Fruit fly (Drosophila melanogaster) whole organism, prepupa: ENCODE data around the gene Inx3.

Experiments used
- Blimp-1 ChIP-seq: fragments of 200-800 bp; sonication (Bioruptor generic); optimal IDR thresholded peaks from 3 replicates; lab custom pipeline; 2017; ENCODE audit warnings: missing biosample characterization, missing genetic modification characterization, mild to moderate bottlenecking, moderate library complexity, missing genetic modification reagents
- CG10631 ChIP-seq: fragments of 200-800 bp; sonication (Bioruptor generic); optimal IDR thresholded peaks from 2 replicates; lab custom pipeline; 2016; ENCODE audit warnings: missing biosample characterization, missing genetic modification characterization
- CG11294 ChIP-seq: fragments of 200-800 bp; sonication (Bioruptor generic); IDR thresholded peaks from 2 replicates; pipeline ENCODE4 v1.3.6; 2022; ENCODE audit warnings: missing biosample characterization, missing genetic modification characterization
- CG1621 ChIP-seq: fragments of 200-800 bp; sonication (Bioruptor generic); optimal IDR thresholded peaks from 3 replicates; lab custom pipeline; 2018; ENCODE audit warnings: missing biosample characterization, mild to moderate bottlenecking, missing genetic modification characterization
- CG16779 ChIP-seq: fragments of 200-800 bp; sonication (Bioruptor generic); optimal IDR thresholded peaks from 3 replicates; lab custom pipeline; 2017; ENCODE audit warnings: missing biosample characterization, mild to moderate bottlenecking, missing genetic modification characterization
- CG31627 ChIP-seq: fragments of 200-800 bp; sonication (Bioruptor generic); optimal IDR thresholded peaks from 3 replicates; lab custom pipeline; 2016; ENCODE audit warnings: missing biosample characterization, missing genetic modification characterization
- CG32006 ChIP-seq: fragments of 200-800 bp; sonication (Bioruptor generic); optimal IDR thresholded peaks from 3 replicates; lab custom pipeline; 2017; ENCODE audit warnings: missing biosample characterization, mild to moderate bottlenecking, missing genetic modification characterization
- CG34406 ChIP-seq: fragments of 200-800 bp; sonication (Bioruptor generic); optimal IDR thresholded peaks from 3 replicates; lab custom pipeline; 2016; ENCODE audit warnings: missing biosample characterization, missing genetic modification characterization
- CG6163 ChIP-seq: fragments of 200-800 bp; sonication (Bioruptor generic); IDR thresholded peaks from 3 replicates; pipeline ENCODE4 v1.3.6; 2022; ENCODE audit warnings: missing biosample characterization, missing genetic modification characterization
- CG6276 ChIP-seq: fragments of 200-800 bp; sonication (Bioruptor generic); optimal IDR thresholded peaks from 2 replicates; lab custom pipeline; 2017; ENCODE audit warnings: missing biosample characterization, mild to moderate bottlenecking, missing genetic modification characterization
- CG6792 ChIP-seq: fragments of 200-800 bp; sonication (Bioruptor generic); optimal IDR thresholded peaks from 3 replicates; lab custom pipeline; 2016; ENCODE audit warnings: missing biosample characterization, missing genetic modification characterization
- CG6808 ChIP-seq: fragments of 200-800 bp; sonication (Bioruptor generic); optimal IDR thresholded peaks from 3 replicates; lab custom pipeline; 2017; ENCODE audit warnings: missing biosample characterization, missing genetic modification characterization, mild to moderate bottlenecking, moderate library complexity, missing genetic modification reagents
- CG7368 ChIP-seq: fragments of 200-800 bp; sonication (Bioruptor generic); optimal IDR thresholded peaks from 3 replicates; lab custom pipeline; 2016; ENCODE audit warnings: missing biosample characterization, missing genetic modification characterization
- CG8119 ChIP-seq: fragments of 200-800 bp; sonication (Bioruptor generic); IDR thresholded peaks from 3 replicates; pipeline ENCODE4 v1.3.6; 2022; ENCODE audit warnings: missing biosample characterization, missing genetic modification characterization
- CG8319 ChIP-seq: fragments of 200-800 bp; sonication (Bioruptor generic); optimal IDR thresholded peaks from 3 replicates; lab custom pipeline; 2016; ENCODE audit warnings: missing biosample characterization, missing genetic modification characterization
- Eip78C ChIP-seq: fragments of 200-800 bp; sonication (Bioruptor generic); peaks from one replicate; lab custom pipeline; 2016; ENCODE audit warnings: missing biosample characterization, missing genetic modification characterization
- Eip93F ChIP-seq: fragments of 200-800 bp; sonication (Bioruptor generic); optimal IDR thresholded peaks from 2 replicates; lab custom pipeline; 2016; ENCODE audit warnings: missing biosample characterization, mild to moderate bottlenecking, missing genetic modification characterization
- Ets21C ChIP-seq: fragments of 200-800 bp; sonication (Bioruptor generic); optimal IDR thresholded peaks from 3 replicates; lab custom pipeline; 2016; ENCODE audit warnings: missing biosample characterization, missing genetic modification characterization
- Ets96B ChIP-seq: fragments of 200-800 bp; optimal IDR thresholded peaks from 2 replicates; lab custom pipeline; 2019; ENCODE audit warnings: missing biosample characterization, mild to moderate bottlenecking, missing genetic modification characterization, moderate library complexity
- Gug ChIP-seq: fragments of 200-800 bp; sonication (Bioruptor generic); IDR thresholded peaks from 2 replicates; pipeline ENCODE4 v1.3.6; 2022; ENCODE audit warnings: missing biosample characterization, missing genetic modification characterization
- Hr38 ChIP-seq: sonication (Bioruptor generic); optimal IDR thresholded peaks from 2 replicates; lab custom pipeline; 2016; ENCODE audit warnings: missing biosample characterization, missing genetic modification characterization
- Hr39 ChIP-seq: fragments of 200-800 bp; sonication (Bioruptor generic); optimal IDR thresholded peaks from 2 replicates; lab custom pipeline; 2016; ENCODE audit warnings: missing biosample characterization, missing genetic modification characterization
- Lpt ChIP-seq: fragments of 200-800 bp; sonication (Bioruptor generic); optimal IDR thresholded peaks from 3 replicates; lab custom pipeline; 2016; ENCODE audit warnings: missing biosample characterization, missing genetic modification characterization
- Smox ChIP-seq: fragments of 200-800 bp; sonication (Bioruptor generic); optimal IDR thresholded peaks from 3 replicates; lab custom pipeline; 2016; ENCODE audit warnings: missing biosample characterization, missing genetic modification characterization
- Sox102F ChIP-seq: fragments of 200-800 bp; sonication (Bioruptor generic); optimal IDR thresholded peaks from 2 replicates; lab custom pipeline; 2016; ENCODE audit warnings: missing biosample characterization, mild to moderate bottlenecking, missing genetic modification characterization
- Sox14 ChIP-seq: fragments of 200-800 bp; sonication (Bioruptor generic); optimal IDR thresholded peaks from 3 replicates; lab custom pipeline; 2016; ENCODE audit warnings: missing biosample characterization, missing genetic modification characterization
- Sox15 ChIP-seq: fragments of 200-800 bp; sonication (Bioruptor generic); optimal IDR thresholded peaks from 3 replicates; lab custom pipeline; 2016; ENCODE audit warnings: missing biosample characterization, missing genetic modification characterization
- acj6 ChIP-seq: fragments of 200-800 bp; sonication (Bioruptor generic); optimal IDR thresholded peaks from 3 replicates; lab custom pipeline; 2016; ENCODE audit warnings: missing biosample characterization, missing genetic modification characterization
- cyc ChIP-seq: fragments of 200-800 bp; sonication (Bioruptor generic); optimal IDR thresholded peaks from 3 replicates; lab custom pipeline; 2016; ENCODE audit warnings: missing biosample characterization, missing genetic modification characterization
- dac ChIP-seq: fragments of 200-800 bp; sonication (Bioruptor generic); optimal IDR thresholded peaks from 2 replicates; lab custom pipeline; 2017; ENCODE audit warnings: missing biosample characterization, mild to moderate bottlenecking, missing genetic modification characterization
- eg ChIP-seq: fragments of 200-800 bp; sonication (Bioruptor generic); IDR thresholded peaks from 3 replicates; pipeline ENCODE4 v1.3.6; 2022; ENCODE audit warnings: missing biosample characterization, missing genetic modification characterization
- esn ChIP-seq: fragments of 200-800 bp; sonication (Bioruptor generic); optimal IDR thresholded peaks from 2 replicates; lab custom pipeline; 2016; ENCODE audit warnings: missing biosample characterization, mild to moderate bottlenecking, missing genetic modification characterization, moderate library complexity
- fd59A ChIP-seq: fragments of 200-800 bp; sonication (Bioruptor generic); optimal IDR thresholded peaks from 2 replicates; lab custom pipeline; 2017; ENCODE audit warnings: missing biosample characterization, mild to moderate bottlenecking, missing genetic modification characterization, missing genetic modification reagents
- fd85E ChIP-seq: fragments of 200-800 bp; sonication (Bioruptor generic); optimal IDR thresholded peaks from 3 replicates; lab custom pipeline; 2016; ENCODE audit warnings: missing biosample characterization, missing genetic modification characterization
- fkh ChIP-seq: fragments of 200-800 bp; sonication (Bioruptor generic); optimal IDR thresholded peaks from 3 replicates; lab custom pipeline; 2017; ENCODE audit warnings: missing biosample characterization, mild to moderate bottlenecking, missing genetic modification characterization, moderate library complexity
- lz ChIP-seq: fragments of 200-800 bp; sonication (Bioruptor generic); optimal IDR thresholded peaks from 3 replicates; lab custom pipeline; 2016; ENCODE audit warnings: missing biosample characterization, missing genetic modification characterization
- net ChIP-seq: fragments of 200-800 bp; sonication (Bioruptor generic); optimal IDR thresholded peaks from 3 replicates; lab custom pipeline; 2016; ENCODE audit warnings: missing biosample characterization, missing genetic modification characterization
- pdm3 ChIP-seq: fragments of 200-800 bp; sonication (Bioruptor generic); optimal IDR thresholded peaks from 3 replicates; lab custom pipeline; 2016; ENCODE audit warnings: missing biosample characterization, missing genetic modification characterization
- spab ChIP-seq: fragments of 200-800 bp; sonication (Bioruptor generic); optimal IDR thresholded peaks from 2 replicates; lab custom pipeline; 2017; ENCODE audit warnings: missing biosample characterization, mild to moderate bottlenecking, missing genetic modification characterization, missing genetic modification reagents
- ss ChIP-seq, 2 experiments: fragments of 200-800 bp; sonication (Bioruptor generic); optimal IDR thresholded peaks; 2 replicates in 1 of 2; 3 replicates in 1 of 2; lab custom pipeline; 2017 to 2018; ENCODE audit warnings: mild to moderate bottlenecking in 2 of 2, missing biosample characterization in 2 of 2, missing genetic modification characterization in 2 of 2, moderate library complexity in 1 of 2
- svp ChIP-seq: fragments of 200-800 bp; sonication (Bioruptor generic); peaks from one replicate; lab custom pipeline; 2016; ENCODE audit warnings: missing biosample characterization, missing genetic modification characterization
- topi ChIP-seq: fragments of 200-800 bp; sonication (Bioruptor generic); optimal IDR thresholded peaks from 3 replicates; lab custom pipeline; 2016; ENCODE audit warnings: missing biosample characterization, missing genetic modification characterization

Gene Inx3

dm6 chr3R:28819555-28820305 is 39.6 kb downstream of the Inx3 start, which contains the start of the genes CG1523 and CG1647 (continued):
- TF ChIP-seq acj6 (GFP tag; lab: Kevin White, UChicago), result no peak
- peak; percentile 63; the same call in 2 of the 3 replicates for TF ChIP-seq CG6163
- peak; percentile 71 for TF ChIP-seq CG34406 (GFP tag; lab: Kevin White, UChicago)
- TF ChIP-seq CG8119 (GFP tag; lab: Robert Waterston, UW), result peak; percentile 70; the same call in 2 of the 3 replicates
- TF ChIP-seq CG6792 (GFP tag; lab: Kevin White, UChicago), result peak; percentile 74
- TF ChIP-seq Lpt (GFP tag; lab: Kevin White, UChicago), result peak; percentile 3
- peak; percentile 80 for TF ChIP-seq CG10631 (GFP tag; lab: Kevin White, UChicago)
- peak; percentile 75 for TF ChIP-seq CG32006 (GFP tag; lab: Kevin White, UChicago)
- TF ChIP-seq net (GFP tag; lab: Kevin White, UChicago), result no peak
- no peak for TF ChIP-seq Sox102F (GFP tag; lab: Kevin White, UChicago)

dm6 chr3R:28811677-28812465 is 47.4 kb downstream of the Inx3 start, which contains the start of gene Prp39:
TSS of gene Prp39 (plus strand) at chr3R:28812102.
- TF ChIP-seq CG31627, result peak; percentile 1
- no peak for TF ChIP-seq CG1621 (tag; lab: Kevin White, UChicago)
- peak; percentile 20 for TF ChIP-seq Ets96B
- peak; percentile 22 for TF ChIP-seq acj6 (GFP tag; lab: Kevin White, UChicago)
- TF ChIP-seq CG32006 (GFP tag; lab: Kevin White, UChicago), result no peak
- no peak for TF ChIP-seq Lpt (GFP tag; lab: Kevin White, UChicago)
- TF ChIP-seq Ets21C (GFP tag; lab: Kevin White, UChicago), result no peak
- TF ChIP-seq topi, result peak; percentile 9
- no peak for TF ChIP-seq CG7368 (GFP tag; lab: Kevin White, UChicago)
- TF ChIP-seq Hr39 (GFP tag; lab: Kevin White, UChicago), result peak; percentile 10
- no peak for TF ChIP-seq CG8319 (GFP tag; lab: Kevin White, UChicago)
- TF ChIP-seq lz (GFP tag; lab: Kevin White, UChicago), result peak; percentile 14
- no peak for TF ChIP-seq CG10631 (GFP tag; lab: Kevin White, UChicago)
- TF ChIP-seq spab (GFP tag; lab: Kevin White, UChicago), result no peak
- peak; percentile 89 for TF ChIP-seq Sox14 (GFP tag; lab: Kevin White, UChicago)
- TF ChIP-seq fd59A (GFP tag; lab: Kevin White, UChicago), result no peak
- TF ChIP-seq Eip78C (GFP tag; lab: Kevin White, UChicago), result no peak
- no peak for TF ChIP-seq Smox
- no peak for TF ChIP-seq CG6276 (GFP tag; lab: Kevin White, UChicago)
- no peak for TF ChIP-seq Sox102F (GFP tag; lab: Kevin White, UChicago)
- TF ChIP-seq pdm3 (GFP tag; lab: Kevin White, UChicago), result no peak
- no peak for TF ChIP-seq Gug (GFP tag; lab: Robert Waterston, UW)
- TF ChIP-seq Sox15, result no peak
- 0 out of 3 replicates have a peak, but pooled peaks have one; percentile 17 for TF ChIP-seq CG6163
- TF ChIP-seq Blimp-1 (GFP tag; lab: Kevin White, UChicago), result no peak
- TF ChIP-seq CG6808 (GFP tag; lab: Kevin White, UChicago), result no peak
- no peak for TF ChIP-seq Eip93F
- TF ChIP-seq fkh, result peak; percentile 78
- peak; percentile 5 for TF ChIP-seq cyc (GFP tag; lab: Kevin White, UChicago)
- no peak for TF ChIP-seq dac (GFP tag; lab: Kevin White, UChicago)
- peak; percentile 34; the same call in 1 of the 3 replicates for TF ChIP-seq eg
- TF ChIP-seq CG11294 (GFP tag; lab: Robert Waterston, UW), result no peak
- TF ChIP-seq CG16779 (tag; lab: Kevin White, UChicago), result no peak
- no peak for TF ChIP-seq net (GFP tag; lab: Kevin White, UChicago)
- no peak for TF ChIP-seq Hr38 (GFP tag; lab: Kevin White, UChicago)
- TF ChIP-seq CG6792 (GFP tag; lab: Kevin White, UChicago), result no peak
- peak; percentile 41 for TF ChIP-seq esn (GFP tag; lab: Kevin White, UChicago)
- TF ChIP-seq ss (GFP tag; optimal IDR thresholded peaks at IDR 0.05; lab: Kevin White, UChicago), result no peak
- TF ChIP-seq fd85E (GFP tag; lab: Kevin White, UChicago), result no peak
- TF ChIP-seq svp (GFP tag; lab: Kevin White, UChicago), result no peak
